Fruit fly (Drosophila melanogaster) whole organism, embryonic: ENCODE measurements around the gene CG15446.

ENCODE experiments used
- Asciz ChIP-seq: fragments of 200-800 bp; sonication (Bioruptor generic); optimal IDR thresholded peaks from 2 replicates; lab custom pipeline; 2017; ENCODE audit warnings: missing biosample characterization, mild to moderate bottlenecking, missing genetic modification characterization, missing genetic modification reagents
- C15 ChIP-seq: fragments of 200-800 bp; sonication (Bioruptor generic); IDR thresholded peaks from 3 replicates; pipeline ENCODE4 v1.3.6; 2022; ENCODE audit warnings: missing biosample characterization, missing genetic modification characterization
- CG10462 ChIP-seq: fragments of 200-800 bp; sonication (Bioruptor generic); optimal IDR thresholded peaks from 2 replicates; lab custom pipeline; 2016; ENCODE audit warnings: missing biosample characterization, missing genetic modification characterization
- CG12155 ChIP-seq: fragments of 200-800 bp; sonication (Bioruptor generic); optimal IDR thresholded peaks from 3 replicates; lab custom pipeline; 2016; ENCODE audit warnings: missing biosample characterization, missing genetic modification characterization
- CG1233 ChIP-seq: fragments of 200-800 bp; sonication (Bioruptor generic); optimal IDR thresholded peaks from 4 replicates; lab custom pipeline; 2018; ENCODE audit warnings: missing biosample characterization, mild to moderate bottlenecking, missing genetic modification characterization
- CG14014 ChIP-seq: fragments of 200-800 bp; sonication (Bioruptor generic); IDR thresholded peaks from 2 replicates; pipeline ENCODE4 v1.3.6; 2022; ENCODE audit warnings: missing biosample characterization, missing genetic modification characterization
- CG14710 ChIP-seq: fragments of 200-800 bp; sonication (Bioruptor generic); optimal IDR thresholded peaks from 3 replicates; lab custom pipeline; 2019; ENCODE audit warnings: missing biosample characterization, mild to moderate bottlenecking, missing genetic modification characterization, moderate library complexity
- CG1529 ChIP-seq: fragments of 200-800 bp; sonication (Bioruptor generic); optimal IDR thresholded peaks from 3 replicates; lab custom pipeline; 2018; ENCODE audit warnings: missing biosample characterization, missing genetic modification characterization
- CG17912 ChIP-seq: fragments of 200-800 bp; sonication (Bioruptor generic); optimal IDR thresholded peaks from 2 replicates; lab custom pipeline; 2018; ENCODE audit warnings: missing biosample characterization, mild to moderate bottlenecking, missing genetic modification characterization
- CG18619 ChIP-seq: fragments of 200-800 bp; sonication (Bioruptor generic); optimal IDR thresholded peaks from 3 replicates; lab custom pipeline; 2017; ENCODE audit warnings: missing biosample characterization, mild to moderate bottlenecking, missing genetic modification characterization
- CG31441 ChIP-seq: fragments of 200-800 bp; sonication (Bioruptor generic); IDR thresholded peaks from 2 replicates; pipeline ENCODE4 v1.3.6; 2022; ENCODE audit warnings: missing biosample characterization, missing genetic modification characterization
- CG6813 ChIP-seq: fragments of 200-800 bp; sonication (Bioruptor generic); optimal IDR thresholded peaks from 2 replicates; lab custom pipeline; 2017; ENCODE audit warnings: missing biosample characterization, missing genetic modification characterization, mild to moderate bottlenecking, moderate library complexity, missing genetic modification reagents
- CkIIα-i1 ChIP-seq: fragments of 200-800 bp; sonication (Bioruptor generic); IDR thresholded peaks from 2 replicates; pipeline ENCODE4 v1.3.6; 2022; ENCODE audit warnings: missing biosample characterization, missing genetic modification characterization
- Dip2 ChIP-seq: fragments of 200-800 bp; sonication (Bioruptor generic); IDR thresholded peaks from 2 replicates; pipeline ENCODE4 v1.3.6; 2022; ENCODE audit warnings: missing biosample characterization, missing genetic modification characterization
- Dip3 ChIP-seq: fragments of 200-800 bp; sonication (Bioruptor generic); optimal IDR thresholded peaks from 3 replicates; lab custom pipeline; 2016; ENCODE audit warnings: missing biosample characterization, missing genetic modification characterization
- Doc2 ChIP-seq: fragments of 200-800 bp; sonication (Bioruptor generic); IDR thresholded peaks from 2 replicates; pipeline ENCODE4 v1.3.6; 2022; ENCODE audit warnings: missing biosample characterization, missing genetic modification characterization
- Fer3 ChIP-seq: fragments of 200-800 bp; sonication (Bioruptor generic); optimal IDR thresholded peaks from 2 replicates; lab custom pipeline; 2018; ENCODE audit warnings: missing biosample characterization, mild to moderate bottlenecking, missing genetic modification characterization, moderate library complexity
- HmgZ ChIP-seq: fragments of 200-800 bp; sonication (Bioruptor generic); optimal IDR thresholded peaks from 2 replicates; lab custom pipeline; 2018; ENCODE audit warnings: missing biosample characterization, mild to moderate bottlenecking, missing genetic modification characterization
- NK7.1 ChIP-seq: fragments of 200-800 bp; sonication (Bioruptor generic); optimal IDR thresholded peaks from 3 replicates; lab custom pipeline; 2016; ENCODE audit warnings: missing biosample characterization, missing genetic modification characterization
- Sin3A ChIP-seq: fragments of >200 bp; optimal IDR thresholded peaks from 2 replicates; lab custom pipeline; 2018
- Ssrp ChIP-seq: fragments of 200-800 bp; sonication (Bioruptor generic); optimal IDR thresholded peaks from 2 replicates; lab custom pipeline; 2018; ENCODE audit warnings: missing biosample characterization, mild to moderate bottlenecking, missing genetic modification characterization, moderate library complexity
- TFAM ChIP-seq: fragments of 200-800 bp; sonication (Bioruptor generic); optimal IDR thresholded peaks from 2 replicates; lab custom pipeline; 2017; ENCODE audit warnings: missing biosample characterization, missing genetic modification characterization, inconsistent platforms
- ase ChIP-seq: fragments of 200-800 bp; sonication (Bioruptor generic); IDR thresholded peaks from 3 replicates; pipeline ENCODE4 v1.3.6; 2022; ENCODE audit warnings: missing biosample characterization, missing genetic modification characterization
- ato ChIP-seq: fragments of 200-800 bp; sonication (Bioruptor generic); IDR thresholded peaks from 2 replicates; pipeline ENCODE4 v1.3.6; 2022; ENCODE audit warnings: missing biosample characterization, missing genetic modification characterization; ENCODE audit not compliant: partially characterized antibody
- bbx ChIP-seq: fragments of 200-800 bp; sonication (Bioruptor generic); IDR thresholded peaks from 2 replicates; pipeline ENCODE4 v1.3.6; 2022; ENCODE audit warnings: missing biosample characterization, missing genetic modification characterization; ENCODE audit not compliant: partially characterized antibody
- ci ChIP-seq: fragments of 200-800 bp; sonication (Bioruptor generic); IDR thresholded peaks from 3 replicates; pipeline ENCODE4 v1.3.6; 2022; ENCODE audit warnings: missing biosample characterization, missing genetic modification characterization
- dimm ChIP-seq: fragments of 200-800 bp; sonication (Bioruptor generic); IDR thresholded peaks from 2 replicates; pipeline ENCODE4 v1.3.6; 2022; ENCODE audit warnings: missing biosample characterization, missing genetic modification characterization
- dmrt99B ChIP-seq: fragments of 200-800 bp; sonication (Bioruptor generic); optimal IDR thresholded peaks from 2 replicates; lab custom pipeline; 2018; ENCODE audit warnings: missing biosample characterization, mild to moderate bottlenecking, missing genetic modification characterization, moderate library complexity
- dpn ChIP-seq, 2 experiments: fragments of 200-800 bp; sonication (Bioruptor generic); optimal IDR thresholded peaks; 3 replicates each; lab custom pipeline; 2016; ENCODE audit warnings: missing biosample characterization in 2 of 2, missing genetic modification characterization in 2 of 2
- emc ChIP-seq: fragments of 200-800 bp; sonication (Bioruptor generic); optimal IDR thresholded peaks from 2 replicates; lab custom pipeline; 2016; ENCODE audit warnings: missing biosample characterization, missing genetic modification characterization
- exex ChIP-seq: fragments of 200-800 bp; sonication (Bioruptor generic); optimal IDR thresholded peaks from 4 replicates; lab custom pipeline; 2018; ENCODE audit warnings: missing biosample characterization, mild to moderate bottlenecking, missing genetic modification characterization, moderate library complexity
- eyg ChIP-seq: fragments of 200-800 bp; sonication (Bioruptor generic); optimal IDR thresholded peaks from 3 replicates; lab custom pipeline; 2016; ENCODE audit warnings: missing biosample characterization, missing genetic modification characterization
- ftz-f1 ChIP-seq: fragments of 200-800 bp; sonication (Bioruptor generic); optimal IDR thresholded peaks from 2 replicates; lab custom pipeline; 2016; ENCODE audit warnings: missing biosample characterization, missing genetic modification characterization
- grau ChIP-seq: fragments of 200-800 bp; optimal IDR thresholded peaks from 3 replicates; lab custom pipeline; 2019; ENCODE audit warnings: missing biosample characterization, mild to moderate bottlenecking, missing genetic modification characterization, moderate library complexity
- insv ChIP-seq, 2 experiments: fragments of 200-800 bp; sonication (Bioruptor generic); optimal IDR thresholded peaks; 3 replicates each; lab custom pipeline; 2016 to 2018; ENCODE audit warnings: missing biosample characterization in 2 of 2, missing genetic modification characterization in 2 of 2
- lola ChIP-seq, 3 experiments: fragments of >200 bp in 2 of 3; fragments of 200-800 bp in 1 of 3; sonication (Bioruptor generic) in 1 of 3; optimal IDR thresholded peaks; 2 replicates each; lab custom pipeline; 2017 to 2019; ENCODE audit warnings: missing biosample characterization in 3 of 3, missing genetic modification characterization in 3 of 3, mild to moderate bottlenecking in 1 of 3, moderate library complexity in 1 of 3
- mirr ChIP-seq: fragments of 200-800 bp; sonication (Bioruptor generic); optimal IDR thresholded peaks from 3 replicates; lab custom pipeline; 2018; ENCODE audit warnings: missing biosample characterization, mild to moderate bottlenecking, missing genetic modification characterization
- nau ChIP-seq: fragments of 200-800 bp; sonication (Bioruptor generic); optimal IDR thresholded peaks from 3 replicates; lab custom pipeline; 2017; ENCODE audit warnings: missing biosample characterization, mild to moderate bottlenecking, missing genetic modification characterization, missing genetic modification reagents
- pfk ChIP-seq: fragments of 200-800 bp; sonication (Bioruptor generic); optimal IDR thresholded peaks from 2 replicates; lab custom pipeline; 2018; ENCODE audit warnings: missing biosample characterization, mild to moderate bottlenecking, missing genetic modification characterization, moderate library complexity
- pita ChIP-seq: fragments of 200-800 bp; sonication (Bioruptor generic); optimal IDR thresholded peaks from 2 replicates; lab custom pipeline; 2017; ENCODE audit warnings: missing biosample characterization, mild to moderate bottlenecking, missing genetic modification characterization
- pzg ChIP-seq: fragments of 200-800 bp; sonication (Bioruptor generic); optimal IDR thresholded peaks from 3 replicates; lab custom pipeline; 2018; ENCODE audit warnings: missing biosample characterization, mild to moderate bottlenecking, missing genetic modification characterization, moderate library complexity
- schlank ChIP-seq: fragments of 200-800 bp; sonication (Bioruptor generic); optimal IDR thresholded peaks from 2 replicates; lab custom pipeline; 2018; ENCODE audit warnings: missing biosample characterization, mild to moderate bottlenecking, missing genetic modification characterization
- shn ChIP-seq: fragments of 200-800 bp; sonication (Bioruptor generic); optimal IDR thresholded peaks from 3 replicates; lab custom pipeline; 2016; ENCODE audit warnings: missing biosample characterization, missing genetic modification characterization
- sima ChIP-seq: fragments of 200-800 bp; sonication (Bioruptor generic); optimal IDR thresholded peaks from 2 replicates; lab custom pipeline; 2016; ENCODE audit warnings: missing biosample characterization, missing genetic modification characterization
- sr ChIP-seq: fragments of 200-800 bp; sonication (Bioruptor generic); IDR thresholded peaks from 3 replicates; pipeline ENCODE4 v1.3.6; 2022; ENCODE audit warnings: missing biosample characterization, missing genetic modification characterization
- unc-4 ChIP-seq: fragments of 200-800 bp; sonication (Bioruptor generic); IDR thresholded peaks from 2 replicates; pipeline ENCODE4 v1.3.6; 2022; ENCODE audit warnings: missing biosample characterization, missing genetic modification characterization; ENCODE audit not compliant: partially characterized antibody
- vfl ChIP-seq: fragments of 200-800 bp; sonication (Bioruptor generic); optimal IDR thresholded peaks from 2 replicates; lab custom pipeline; 2016; ENCODE audit warnings: missing biosample characterization, missing genetic modification characterization
- wor ChIP-seq: fragments of 200-800 bp; sonication (Bioruptor generic); IDR thresholded peaks from 2 replicates; pipeline ENCODE4 v1.3.6; 2022; ENCODE audit warnings: missing biosample characterization, missing genetic modification characterization
- zen ChIP-seq: fragments of 200-800 bp; sonication (Bioruptor generic); optimal IDR thresholded peaks from 3 replicates; lab custom pipeline; 2018; ENCODE audit warnings: missing biosample characterization, mild to moderate bottlenecking, missing genetic modification characterization, moderate library complexity

The CG15446 gene

DNA sequence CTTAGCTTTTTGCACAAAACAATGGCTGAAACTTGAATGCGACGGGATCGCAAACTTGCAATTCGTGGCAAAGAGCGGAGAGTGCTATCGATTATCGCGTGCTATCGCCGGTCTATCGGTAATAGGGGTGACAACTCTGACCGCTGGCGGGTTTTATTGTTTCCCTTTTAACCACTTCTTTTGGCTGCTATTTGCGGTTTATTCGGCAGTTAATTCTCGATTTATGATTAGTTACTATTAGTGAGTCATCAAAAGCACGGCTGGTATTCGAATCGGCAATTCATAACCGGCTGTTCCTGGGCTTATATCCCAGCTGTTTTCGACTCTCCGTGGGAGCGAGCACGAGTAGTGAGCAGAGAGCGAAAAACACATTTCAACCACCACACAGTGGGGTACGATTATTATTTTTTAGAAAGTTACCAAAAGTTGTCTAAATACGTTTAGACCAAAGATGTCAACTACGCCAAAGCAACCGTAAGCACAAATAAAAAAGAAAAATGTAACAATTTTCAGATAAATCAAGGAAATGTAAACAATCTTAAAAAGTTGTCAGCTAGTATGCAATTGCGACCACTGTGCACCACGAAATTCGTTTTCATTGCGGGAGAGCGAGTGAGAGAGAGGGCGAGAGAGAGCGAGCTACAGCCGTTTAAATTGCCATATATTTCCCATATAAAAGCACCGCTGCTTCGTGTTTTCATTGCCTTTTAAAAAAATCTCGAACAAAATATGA lies 48.0 kb downstream of the CG15446 start, which contains the start of the genes Stt3A and bves (continued):
- peak; percentile 91 for TF ChIP-seq dimm (GFP tag; lab: Robert Waterston, UW)
- TF ChIP-seq emc (GFP tag; lab: Kevin White, UChicago): peak; percentile 95
- peak; percentile 97 for TF ChIP-seq schlank (tag; lab: Kevin White, UChicago)
- TF ChIP-seq CG6813 (GFP tag; lab: Kevin White, UChicago): peak; percentile 99
- peak; percentile 96 for TF ChIP-seq wor (GFP tag; lab: Robert Waterston, UW)
- peak; percentile 99 for TF ChIP-seq Asciz
- peak; percentile 97 for TF ChIP-seq zen
- TF ChIP-seq nau (GFP tag; lab: Kevin White, UChicago): peak; percentile 98
- TF ChIP-seq pzg (GFP tag; lab: Kevin White, UChicago): peak; percentile 39
- TF ChIP-seq vfl (GFP tag; lab: Kevin White, UChicago): peak; percentile 97
- peak; percentile 96 for TF ChIP-seq eyg (GFP tag; lab: Kevin White, UChicago)
- peak; percentile 98 for TF ChIP-seq dpn (GFP tag; optimal IDR thresholded peaks at IDR 0.05; lab: Kevin White, UChicago)
- peak; percentile 98 for TF ChIP-seq grau
- peak; percentile 65 for TF ChIP-seq pfk (GFP tag; lab: Kevin White, UChicago)
- peak; percentile 98 for TF ChIP-seq HmgZ
- peak; percentile 92 for TF ChIP-seq sr (GFP tag; lab: Robert Waterston, UW)
- TF ChIP-seq CG14014: peak; percentile 98
- TF ChIP-seq shn (GFP tag; lab: Kevin White, UChicago): peak; percentile 99
- peak; percentile 97 for TF ChIP-seq NK7.1 (GFP tag; lab: Kevin White, UChicago)
- TF ChIP-seq Dip2 (GFP tag; lab: Robert Waterston, UW): peak; percentile 48; the same call in 1 of the 2 replicates
- peak; percentile 97 for TF ChIP-seq CG1233 (GFP tag; lab: Kevin White, UChicago)
- TF ChIP-seq TFAM (GFP tag; lab: Kevin White, UChicago): peak; percentile 94
- peak; percentile 98 for TF ChIP-seq CG1529 (GFP tag; lab: Kevin White, UChicago)
- peak; percentile 25 for TF ChIP-seq ato (GFP tag; lab: Robert Waterston, UW)
- TF ChIP-seq exex (tag; lab: Kevin White, UChicago): peak; percentile 90
- peak; percentile 97 for TF ChIP-seq CG10462
- no peak for TF ChIP-seq pita (GFP tag; lab: Kevin White, UChicago)
- TF ChIP-seq unc-4 (GFP tag; lab: Robert Waterston, UW): peak; percentile 49
- peak; percentile 32; the same call in 1 of the 2 replicates for TF ChIP-seq bbx (GFP tag; lab: Robert Waterston, UW)
- TF ChIP-seq Dip3 (GFP tag; lab: Kevin White, UChicago): peak; percentile 97
- peak; percentile 98 for TF ChIP-seq CG31441 (GFP tag; lab: Robert Waterston, UW)
- TF ChIP-seq Ssrp (tag; lab: Kevin White, UChicago): peak; percentile 97
- TF ChIP-seq insv (GFP tag; optimal IDR thresholded peaks at IDR 0.05; lab: Kevin White, UChicago): peak; percentile 77 to 79
- TF ChIP-seq CG17912 (GFP tag; lab: Kevin White, UChicago): peak; percentile 92
- peak; percentile 90; the same call in 2 of the 3 replicates for TF ChIP-seq C15 (GFP tag; lab: Robert Waterston, UW)
- peak; percentile 87 for TF ChIP-seq Doc2 (GFP tag; lab: Robert Waterston, UW)
- TF ChIP-seq CG14710: peak; percentile 96
- peak; percentile 99 for TF ChIP-seq dmrt99B
- TF ChIP-seq mirr (GFP tag; lab: Kevin White, UChicago): peak; percentile 95
- TF ChIP-seq ase (GFP tag; lab: Robert Waterston, UW): peak; percentile 96
- TF ChIP-seq CkIIα-i1 (GFP tag; lab: Robert Waterston, UW): peak; percentile 78
- TF ChIP-seq lola (GFP tag; optimal IDR thresholded peaks at IDR 0.05; lab: Kevin White, UChicago): peak in 1 of 3 experiments; percentile 97
- peak; percentile 95 for TF ChIP-seq sima
- peak; percentile 99 for TF ChIP-seq ci (GFP tag; lab: Robert Waterston, UW)
- TF ChIP-seq Sin3A: no peak
- peak; percentile 86 for TF ChIP-seq ftz-f1 (GFP tag; lab: Kevin White, UChicago)
- peak; percentile 98 for TF ChIP-seq Fer3
- peak; percentile 98 for TF ChIP-seq CG18619
- TF ChIP-seq CG12155: peak; percentile 96
